Worm (Caenorhabditis elegans) whole organism, young adult: ENCODE measurements around the gene sre-2.

ENCODE experiments used
- B0261.1 ChIP-seq: sonication (generic microtip); optimal IDR thresholded peaks from 2 replicates; lab custom pipeline; 2016; ENCODE audit warnings: mild to moderate bottlenecking, missing genetic modification characterization, moderate library complexity, missing compliant biosample characterization
- K11D2.4 ChIP-seq: fragments of 200-800 bp; sonication (Bioruptor generic); IDR thresholded peaks from 2 replicates; pipeline ENCODE4 v1.3.6; 2022; ENCODE audit warnings: missing genetic modification reagents, missing genetic modification characterization, missing compliant biosample characterization
- K12H6.12 ChIP-seq: fragments of 200-800 bp; sonication (Bioruptor generic); optimal IDR thresholded peaks from 2 replicates; lab custom pipeline; 2018; ENCODE audit warnings: mild to moderate bottlenecking, missing genetic modification characterization, missing compliant biosample characterization
- T26A5.8 ChIP-seq: sonication (generic microtip); optimal IDR thresholded peaks from 2 replicates; lab custom pipeline; 2016; ENCODE audit warnings: missing genetic modification characterization, missing compliant biosample characterization
- Y67H2A.10 ChIP-seq: fragments of 200-800 bp; sonication (Bioruptor generic); conservative IDR thresholded peaks from 2 replicates; pipeline ENCODE4 v1.3.6; 2022; ENCODE audit warnings: missing genetic modification reagents, missing genetic modification characterization, missing compliant biosample characterization
- ZK185.1 ChIP-seq: sonication (generic microtip); optimal IDR thresholded peaks from 2 replicates; lab custom pipeline; 2016; ENCODE audit warnings: mild to moderate bottlenecking, missing genetic modification characterization, missing compliant biosample characterization; ENCODE audit not compliant: poor library complexity, severe bottlenecking
- aptf-2 ChIP-seq: fragments of 200-800 bp; sonication (Bioruptor generic); conservative IDR thresholded peaks from 2 replicates; pipeline ENCODE4 v1.3.6; 2022; ENCODE audit warnings: missing genetic modification reagents, missing genetic modification characterization, missing compliant biosample characterization
- athp-1 ChIP-seq: sonication (generic microtip); optimal IDR thresholded peaks from 2 replicates; lab custom pipeline; 2017; ENCODE audit warnings: mild to moderate bottlenecking, missing genetic modification characterization, missing compliant biosample characterization
- attf-5 ChIP-seq: fragments of 200-800 bp; sonication (Bioruptor generic); optimal IDR thresholded peaks from 2 replicates; lab custom pipeline; 2018; ENCODE audit warnings: mild to moderate bottlenecking, missing genetic modification characterization, missing compliant biosample characterization
- cebp-1 ChIP-seq, 2 experiments: fragments of 200-800 bp in 1 of 2; sonication (Bioruptor generic) in 1 of 2; sonication (generic microtip) in 1 of 2; IDR thresholded peaks in 1 of 2; optimal IDR thresholded peaks in 1 of 2; 2 replicates each; pipeline versions ENCODE4 v1.3.6 to Lab custom; 2017 to 2022; ENCODE audit warnings: missing compliant biosample characterization in 2 of 2, missing genetic modification characterization in 2 of 2, mild to moderate bottlenecking in 1 of 2, missing genetic modification reagents in 1 of 2, moderate library complexity in 1 of 2
- ceh-100 ChIP-seq: fragments of 200-800 bp; sonication (Bioruptor generic); IDR thresholded peaks from 2 replicates; pipeline ENCODE4 v1.3.6; 2022; ENCODE audit warnings: missing genetic modification reagents, missing genetic modification characterization, missing compliant biosample characterization
- ceh-27 ChIP-seq: fragments of 200-800 bp; sonication (Bioruptor generic); optimal IDR thresholded peaks from 2 replicates; lab custom pipeline; 2018; ENCODE audit warnings: mild to moderate bottlenecking, missing genetic modification characterization, moderate library complexity, missing compliant biosample characterization
- ceh-79 ChIP-seq: sonication (generic microtip); optimal IDR thresholded peaks from 2 replicates; lab custom pipeline; 2017; ENCODE audit warnings: mild to moderate bottlenecking, missing genetic modification characterization, missing compliant biosample characterization
- ceh-91 ChIP-seq: fragments of 200-800 bp; sonication (Bioruptor generic); IDR thresholded peaks from 2 replicates; pipeline ENCODE4 v1.3.6; 2022; ENCODE audit warnings: missing genetic modification reagents, missing genetic modification characterization, missing compliant biosample characterization
- chd-7 ChIP-seq: sonication (generic microtip); optimal IDR thresholded peaks from 2 replicates; lab custom pipeline; 2016; ENCODE audit warnings: mild to moderate bottlenecking, missing genetic modification characterization, moderate library complexity, missing compliant biosample characterization
- egrh-3 ChIP-seq: fragments of 200-800 bp; sonication (Bioruptor generic); IDR thresholded peaks from 2 replicates; pipeline ENCODE4 v1.3.6; 2022; ENCODE audit warnings: missing genetic modification reagents, missing genetic modification characterization, missing compliant biosample characterization
- lin-35 ChIP-seq, 3 experiments: fragments of 150-350 bp in 2 of 3; sonication (generic microtip) in 1 of 3; optimal IDR thresholded peaks; 2 replicates each; lab custom pipeline; 2014 to 2018; ENCODE audit warnings: missing biosample characterization in 3 of 3, missing genetic modification characterization in 3 of 3, missing genetic modification reagents in 3 of 3
- lin-54 ChIP-seq: fragments of 200-800 bp; sonication (Bioruptor generic); optimal IDR thresholded peaks from 2 replicates; lab custom pipeline; 2018; ENCODE audit warnings: mild to moderate bottlenecking, missing genetic modification characterization, missing compliant biosample characterization
- mes-4 ChIP-seq: sonication (generic microtip); optimal IDR thresholded peaks from 2 replicates; lab custom pipeline; 2016; ENCODE audit warnings: missing genotype, missing genetic modification characterization, missing compliant biosample characterization
- mxl-1 ChIP-seq: sonication (generic microtip); optimal IDR thresholded peaks from 2 replicates; lab custom pipeline; 2016; ENCODE audit warnings: missing genetic modification characterization, missing compliant biosample characterization
- nfya-1 ChIP-seq: sonication (generic microtip); optimal IDR thresholded peaks from 2 replicates; lab custom pipeline; 2017; ENCODE audit warnings: antibody characterized with exemption, missing compliant biosample characterization, missing genetic modification characterization, borderline replicate concordance; ENCODE audit not compliant: insufficient read depth
- nhr-80 ChIP-seq: sonication (generic microtip); optimal IDR thresholded peaks from 2 replicates; lab custom pipeline; 2016; ENCODE audit warnings: missing genetic modification characterization, missing compliant biosample characterization
- pha-4 ChIP-seq: fragments of 150-350 bp; sonication (generic microtip); optimal IDR thresholded peaks from 2 replicates; lab custom pipeline; 2014; ENCODE audit warnings: missing biosample characterization, missing genetic modification reagents, missing genetic modification characterization
- rec-8 ChIP-seq, 2 experiments: sonication (generic microtip); optimal IDR thresholded peaks; 2 replicates each; lab custom pipeline; 2016; ENCODE audit warnings: mild to moderate bottlenecking in 2 of 2, missing genetic modification characterization in 2 of 2, missing genetic modification reagents in 2 of 2, missing genotype in 2 of 2, missing biosample characterization in 1 of 2, missing compliant biosample characterization in 1 of 2, moderate library complexity in 1 of 2
- rpc-1 ChIP-seq, 2 experiments: fragments of 150-350 bp in 1 of 2; sonication (generic microtip) in 1 of 2; optimal IDR thresholded peaks; 2 replicates each; lab custom pipeline; 2014 to 2018; ENCODE audit warnings: missing biosample characterization in 1 of 2, missing genetic modification characterization in 1 of 2, missing genetic modification reagents in 1 of 2, missing genotype in 1 of 2
- snpc-1.1 ChIP-seq: sonication (generic microtip); optimal IDR thresholded peaks from 2 replicates; lab custom pipeline; 2017; ENCODE audit warnings: missing genetic modification characterization, mild to moderate bottlenecking, missing compliant biosample characterization, antibody characterized with exemption, moderate library complexity, missing genotype, missing genetic modification reagents; ENCODE audit not compliant: insufficient read depth
- somi-1 ChIP-seq: fragments of 200-800 bp; sonication (Bioruptor generic); optimal IDR thresholded peaks from 2 replicates; lab custom pipeline; 2018; ENCODE audit warnings: mild to moderate bottlenecking, missing genetic modification characterization, missing compliant biosample characterization
- tbp1 ChIP-seq: fragments of 200-800 bp; sonication (Bioruptor generic); optimal IDR thresholded peaks from 2 replicates; lab custom pipeline; 2018; ENCODE audit warnings: mild to moderate bottlenecking, missing genetic modification characterization, missing compliant biosample characterization
- tbx-9 ChIP-seq: sonication (generic microtip); optimal IDR thresholded peaks from 2 replicates; lab custom pipeline; 2016; ENCODE audit warnings: borderline replicate concordance, missing genetic modification characterization, inconsistent platforms, missing compliant biosample characterization
- unc-62 ChIP-seq: fragments of 150-350 bp; optimal IDR thresholded peaks from 2 replicates; lab custom pipeline; 2014; ENCODE audit warnings: missing biosample characterization, missing genetic modification reagents, missing genetic modification characterization

The sre-2 gene

ce11 chrII:8075324-8075810, 26.6 kb downstream of the sre-2 start, which contains the start of gene K02C4.2 (continued):
- TF ChIP-seq ceh-27 (GFP tag; lab: Kevin White, UChicago) (peak; percentile 93), mes-4 (tag; lab: Kevin White, UChicago) (peak; percentile 81)
- TF ChIP-seq, all 124 proteins: peak for 86

ce11 chrII:8074058-8074457, 27.9 kb downstream of the sre-2 start:
- TF ChIP-seq K11D2.4 (GFP tag; lab: Robert Waterston, UW) (no peak), nfya-1 (no peak), nhr-80 (tag; lab: Kevin White, UChicago) (peak; percentile 17), unc-62 (peak; percentile 27), rec-8 (tag; optimal IDR thresholded peaks at IDR 0.05; lab: Kevin White, UChicago) (no peak)

ce11 chrII:8073222-8073621, 28.7 kb downstream of the sre-2 start, which contains the start of gene gpcp-2:
Gene gpcp-2 (minus strand): TSS chrII:8073374.
- no peak for TF ChIP-seq tbp1 (GFP tag; lab: Kevin White, UChicago)
- peak; percentile 48 for TF ChIP-seq nhr-80 (tag; lab: Kevin White, UChicago)
- no peak for TF ChIP-seq rpc-1 (optimal IDR thresholded peaks at IDR 0.05; lab: Kevin White, UChicago)
- TF ChIP-seq rpc-1 (tag; optimal IDR thresholded peaks at IDR 0.05; lab: Kevin White, UChicago) = no peak

- no peak for TF ChIP-seq B0261.1 (tag; lab: Kevin White, UChicago)
- TF ChIP-seq ceh-100 = no peak
- TF ChIP-seq cebp-1 (GFP tag; IDR thresholded peaks at IDR 0.05; lab: Robert Waterston, UW) = no peak
- peak; percentile 34 for TF ChIP-seq cebp-1 (tag; optimal IDR thresholded peaks at IDR 0.05; lab: Kevin White, UChicago)
- TF ChIP-seq aptf-2 (GFP tag; lab: Robert Waterston, UW) = no peak
- TF ChIP-seq lin-54 = no peak
- TF ChIP-seq K12H6.12 (tag; lab: Kevin White, UChicago) = peak; percentile 15
- peak; percentile 50 for TF ChIP-seq somi-1 (GFP tag; lab: Kevin White, UChicago)
- TF ChIP-seq egrh-3 (GFP tag; lab: Robert Waterston, UW) = no peak
- no peak for TF ChIP-seq mxl-1 (tag; lab: Kevin White, UChicago)
- no peak for TF ChIP-seq Y67H2A.10 (GFP tag; lab: Robert Waterston, UW)
- TF ChIP-seq ceh-91 = no peak
- no peak for TF ChIP-seq snpc-1.1 (tag; lab: Kevin White, UChicago)
- peak in 1 of 3 experiments; percentile 13 for TF ChIP-seq lin-35 (GFP tag; optimal IDR thresholded peaks at IDR 0.05; lab: Kevin White, UChicago)
- TF ChIP-seq attf-5 (GFP tag; lab: Kevin White, UChicago) = peak; percentile 37
Observed at ce11 chrII:8071801-8072544, 30.0 kb downstream of the sre-2 start.

ce11 chrII:8071012-8071625, 30.8 kb downstream of the sre-2 start:
- no peak for TF ChIP-seq ZK185.1 (tag; lab: Kevin White, UChicago)
- no peak for TF ChIP-seq pha-4 (tag; lab: Kevin White, UChicago)
- no peak for TF ChIP-seq chd-7 (tag; lab: Kevin White, UChicago)
- no peak for TF ChIP-seq tbx-9 (tag; lab: Kevin White, UChicago)
- TF ChIP-seq ceh-79 (tag; lab: Kevin White, UChicago) = no peak
- no peak for TF ChIP-seq T26A5.8 (tag; lab: Kevin White, UChicago)
- no peak for TF ChIP-seq athp-1 (tag; lab: Kevin White, UChicago)
- TF ChIP-seq attf-5 (GFP tag; lab: Kevin White, UChicago) = no peak
